Worm (Caenorhabditis elegans): ENCODE measurements around the gene C49H3.3.

DNA sequence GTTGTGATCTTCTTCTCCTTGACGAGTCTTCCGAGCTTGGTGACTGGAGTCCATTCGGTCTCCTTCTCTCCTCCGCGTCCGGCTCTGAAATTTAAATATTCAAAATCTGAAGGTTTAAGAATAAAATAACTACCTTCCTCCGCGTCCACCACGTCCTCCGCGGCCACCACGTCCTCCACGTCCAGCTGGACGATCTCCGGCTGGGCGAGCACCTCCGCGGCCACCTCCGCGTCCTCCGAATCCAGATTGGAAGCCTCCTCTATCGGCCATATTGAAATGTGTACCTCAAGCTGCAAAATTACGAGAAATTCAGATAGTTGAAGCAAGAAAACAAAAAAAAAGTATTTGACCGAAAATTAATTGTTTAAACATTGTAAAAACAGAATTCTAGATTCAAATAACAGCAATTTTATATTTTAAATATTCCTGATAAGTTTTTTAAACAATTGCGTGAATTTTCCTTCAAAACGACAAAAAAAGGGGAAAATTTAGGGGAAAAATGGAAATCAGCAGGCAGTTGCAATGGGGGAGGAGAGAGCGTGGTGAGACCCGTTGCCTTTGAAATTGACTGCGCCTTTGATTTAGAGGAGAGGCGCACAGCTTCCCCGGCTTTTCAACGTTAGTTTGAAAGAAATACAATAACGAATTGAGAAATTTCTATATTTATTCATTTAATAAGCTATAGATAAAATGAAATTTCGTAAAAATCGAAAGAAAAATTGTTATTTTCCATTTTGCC lies 2.1 kb downstream of the C49H3.3 start, which contains the start of gene rps-2:
- TF ChIP-seq pha-4 (tag; optimal IDR thresholded peaks at IDR 0.05) (no peak), hlh-1 (tag; optimal IDR thresholded peaks at IDR 0.05) (peak; percentile 30), lin-13 (tag; optimal IDR thresholded peaks at IDR 0.05) (no peak)

Measured in whole organism, mixed stage, embryonic.